Worm (Caenorhabditis elegans): Measurements from ENCODE around the gene col-123.

The col-123 gene

ce11 chrIV:9778016-9778415 is 43.7 kb upstream of the col-123 start, which contains the start of gene T13F2.6 (continued):
- TF ChIP-seq hlh-11 (tag; optimal IDR thresholded peaks at IDR 0.05) (no peak), snpc-4 (tag; optimal IDR thresholded peaks at IDR 0.05) (no peak), dmd-8 (GFP tag; IDR thresholded peaks at IDR 0.05) (no peak), ceh-44 (GFP tag; IDR thresholded peaks at IDR 0.05) (0 out of 2 replicates have a peak, but pooled peaks have one; percentile 35), F10B5.3 (tag; optimal IDR thresholded peaks at IDR 0.05) (no peak), ZK337.2 (GFP tag; IDR thresholded peaks at IDR 0.05) (no peak), F49E8.2 (tag; optimal IDR thresholded peaks at IDR 0.05; ENCODE audit: borderline replicate concordance) (peak; percentile 86), unc-130 (GFP tag; optimal IDR thresholded peaks at IDR 0.05) (peak; percentile 86), mxl-2 (GFP tag; conservative IDR thresholded peaks at IDR 0.05) (no peak)

ce11 chrIV:9784689-9785088 is 37.0 kb upstream of the col-123 start, which contains the start of gene sre-4:
TSS of gene sre-4 (minus strand) at chrIV:9784789.
- TF ChIP-seq duxl-1 (tag; optimal IDR thresholded peaks at IDR 0.05; ENCODE audit: poor library complexity) = no peak
- no peak for TF ChIP-seq dpl-1 (GFP tag; optimal IDR thresholded peaks at IDR 0.05)
- TF ChIP-seq nhr-76 (tag; optimal IDR thresholded peaks at IDR 0.05) = no peak
- TF ChIP-seq dve-1 (tag; optimal IDR thresholded peaks at IDR 0.05; ENCODE audit: insufficient read depth) = no peak
- TF ChIP-seq R02D3.7 (tag; optimal IDR thresholded peaks at IDR 0.05) = no peak
- no peak for TF ChIP-seq nhr-41 (GFP tag; IDR thresholded peaks at IDR 0.05)
- TF ChIP-seq pha-4 (GFP tag; IDR thresholded peaks at IDR 0.05) = no peak
- no peak for TF ChIP-seq pha-4 (tag; optimal IDR thresholded peaks at IDR 0.05)
- no peak for TF ChIP-seq madf-9 (GFP tag; conservative IDR thresholded peaks at IDR 0.05)
- TF ChIP-seq spr-1 (tag; optimal IDR thresholded peaks at IDR 0.05) = no peak
- TF ChIP-seq ceh-44 (GFP tag; IDR thresholded peaks at IDR 0.05) = no peak
- TF ChIP-seq lir-3 (tag; optimal IDR thresholded peaks at IDR 0.05) = no peak
- TF ChIP-seq lin-1 (GFP tag; IDR thresholded peaks at IDR 0.05) = no peak
- TF ChIP-seq zag-1 (tag; optimal IDR thresholded peaks at IDR 0.05) = no peak
- no peak for TF ChIP-seq lsy-2 (tag; optimal IDR thresholded peaks at IDR 0.05)
- TF ChIP-seq jun-1 (tag; optimal IDR thresholded peaks at IDR 0.05) = no peak
- no peak for TF ChIP-seq nhr-11 (tag; optimal IDR thresholded peaks at IDR 0.05)

ce11 chrIV:9789496-9789895 is 32.2 kb upstream of the col-123 start, which contains the start of gene T13F2.4:
TSS of gene T13F2.4 (plus strand) at chrIV:9789796.
- TF ChIP-seq duxl-1 (tag; optimal IDR thresholded peaks at IDR 0.05; ENCODE audit: poor library complexity) (no peak), fkh-10 (GFP tag; optimal IDR thresholded peaks at IDR 0.05) (no peak), lin-13 (GFP tag; optimal IDR thresholded peaks at IDR 0.05) (no peak), Y105C5A.15 (GFP tag; IDR thresholded peaks at IDR 0.05) (no peak)

ce11 chrIV:9790708-9791107 is 31.0 kb upstream of the col-123 start:
- TF ChIP-seq nhr-41 (GFP tag; IDR thresholded peaks at IDR 0.05) = no peak
- peak in 1 of 2 experiments; percentile 91 for TF ChIP-seq unc-62 (GFP tag; optimal IDR thresholded peaks at IDR 0.05 in 1 of 2)
- TF ChIP-seq unc-62 (tag; optimal IDR thresholded peaks at IDR 0.05) = no peak
- peak; percentile 50 for TF ChIP-seq nhr-28 (tag; optimal IDR thresholded peaks at IDR 0.05)

ce11 chrIV:9795250-9795649 is 26.5 kb upstream of the col-123 start:
- TF ChIP-seq aha-1 (tag) = peak; percentile 52
- TF ChIP-seq set-16 (GFP tag; IDR thresholded peaks at IDR 0.05) = peak; percentile 65
- no peak for TF ChIP-seq nhr-76 (tag; optimal IDR thresholded peaks at IDR 0.05)
- TF ChIP-seq F26F4.8 (GFP tag; conservative IDR thresholded peaks at IDR 0.05) = no peak
- no peak for TF ChIP-seq nhr-77 (tag; optimal IDR thresholded peaks at IDR 0.05)
- TF ChIP-seq php-3 (GFP tag; IDR thresholded peaks at IDR 0.05) = no peak
- no peak for TF ChIP-seq nhr-111 (GFP tag; optimal IDR thresholded peaks at IDR 0.05)
